Worm (Caenorhabditis elegans): Measurements from ENCODE around the gene Y58A7A.5.

The Y58A7A.5 gene

ce11 chrV:5097035-5097434, 10.3 kb upstream of the Y58A7A.5 start, which contains the start of gene C04F5.2:
C04F5.2 (minus strand) TSS chrV:5097135.
- TF ChIP-seq mdl-1 (tag; optimal IDR thresholded peaks at IDR 0.05) (no peak), nhr-12 (tag; optimal IDR thresholded peaks at IDR 0.05) (no peak), lsy-2 (tag; optimal IDR thresholded peaks at IDR 0.05) (no peak), peb-1 (tag; optimal IDR thresholded peaks at IDR 0.05) (no peak), sma-3 (GFP tag; optimal IDR thresholded peaks at IDR 0.05) (no peak), fos-1 (tag; optimal IDR thresholded peaks at IDR 0.05) (no peak), nhr-237 (tag; optimal IDR thresholded peaks at IDR 0.05) (no peak), unc-62 (GFP tag; optimal IDR thresholded peaks at IDR 0.05) (no peak), elt-3 (tag; optimal IDR thresholded peaks at IDR 0.05) (no peak), alr-1 (tag; optimal IDR thresholded peaks at IDR 0.05) (no peak), zag-1 (tag; optimal IDR thresholded peaks at IDR 0.05) (no peak), ama-1 (optimal IDR thresholded peaks at IDR 0.05) (no peak)

ce11 chrV:5090386-5090785, 3.6 kb upstream of the Y58A7A.5 start:
- no peak for TF ChIP-seq nhr-77 (tag; optimal IDR thresholded peaks at IDR 0.05)
- peak in 1 of 2 experiments; percentile 12 for TF ChIP-seq lsy-2 (tag; optimal IDR thresholded peaks at IDR 0.05)

- TF ChIP-seq ZK546.5 (tag; optimal IDR thresholded peaks at IDR 0.05) (no peak), C34F6.9 (tag; optimal IDR thresholded peaks at IDR 0.05) (no peak), nhr-10 (tag; optimal IDR thresholded peaks at IDR 0.05) (no peak), sem-4 (tag; optimal IDR thresholded peaks at IDR 0.05) (peak; percentile 48), dmd-4 (tag; optimal IDR thresholded peaks at IDR 0.05) (no peak), nhr-237 (tag; optimal IDR thresholded peaks at IDR 0.05) (no peak), lin-11 (tag; optimal IDR thresholded peaks at IDR 0.05) (no peak), lsy-2 (tag; optimal IDR thresholded peaks at IDR 0.05) (peak in 1 of 2 experiments; percentile 7), Y55F3AM.14 (GFP tag; optimal IDR thresholded peaks at IDR 0.05) (no peak), ztf-4 (tag; optimal IDR thresholded peaks at IDR 0.05) (no peak), unc-55 (GFP tag; optimal IDR thresholded peaks at IDR 0.05) (peak; percentile 35), fos-1 (tag; optimal IDR thresholded peaks at IDR 0.05) (no peak), nhr-21 (tag; optimal IDR thresholded peaks at IDR 0.05) (no peak), ceh-16 (tag; optimal IDR thresholded peaks at IDR 0.05) (no peak)
These were observed 2.8 kb upstream of the Y58A7A.5 start, which contains the start of gene glb-32 for ce11 chrV:5089497-5090134. glb-32 (minus strand) TSS chrV:5089547.

ce11 chrV:5088311-5088710, 1.5 kb upstream of the Y58A7A.5 start:
- peak; percentile 35 for TF ChIP-seq sma-9 (GFP tag; optimal IDR thresholded peaks at IDR 0.05)
- TF ChIP-seq sma-9 (tag; optimal IDR thresholded peaks at IDR 0.05) = no peak
- TF ChIP-seq R02D3.7 (tag; optimal IDR thresholded peaks at IDR 0.05) = no peak
- TF ChIP-seq sem-4 (tag; optimal IDR thresholded peaks at IDR 0.05) = peak; percentile 39

ce11 chrV:5084957-5085465, 1.8 kb downstream of the Y58A7A.5 start, which contains the start of gene Y58A7A.4:
Y58A7A.4 (minus strand) TSS chrV:5085007.
- peak; percentile 2 for TF ChIP-seq nhr-129 (tag; optimal IDR thresholded peaks at IDR 0.05)
- TF ChIP-seq Y55F3AM.14 (GFP tag; optimal IDR thresholded peaks at IDR 0.05) = no peak

ce11 chrV:5080853-5081338, 5.9 kb downstream of the Y58A7A.5 start, which contains the start of gene Y58A7A.3:
Y58A7A.3 (minus strand) TSS chrV:5080903.
- peak; percentile 50 for TF ChIP-seq unc-55 (GFP tag; optimal IDR thresholded peaks at IDR 0.05)
- TF ChIP-seq unc-39 (tag; optimal IDR thresholded peaks at IDR 0.05) = no peak
- TF ChIP-seq sma-9 (GFP tag; optimal IDR thresholded peaks at IDR 0.05) = peak; percentile 33
- TF ChIP-seq sma-9 (tag; optimal IDR thresholded peaks at IDR 0.05) = no peak
- no peak for TF ChIP-seq nhr-12 (tag; optimal IDR thresholded peaks at IDR 0.05)
- peak; percentile 100 for TF ChIP-seq nhr-129 (tag; optimal IDR thresholded peaks at IDR 0.05)
- peak; percentile 87 for TF ChIP-seq fos-1 (tag; optimal IDR thresholded peaks at IDR 0.05)
- TF ChIP-seq nhr-25 (tag; optimal IDR thresholded peaks at IDR 0.05) = peak; percentile 57
- peak in 1 of 2 experiments; percentile 31 for TF ChIP-seq lsy-2 (tag; optimal IDR thresholded peaks at IDR 0.05)
- peak; percentile 62 for TF ChIP-seq C34F6.9 (tag; optimal IDR thresholded peaks at IDR 0.05)
- TF ChIP-seq F13H6.1 (tag; optimal IDR thresholded peaks at IDR 0.05) = peak; percentile 17
- peak; percentile 9 for TF ChIP-seq gmeb-1 (tag; optimal IDR thresholded peaks at IDR 0.05)
- peak; percentile 43 for TF ChIP-seq sma-3 (GFP tag; optimal IDR thresholded peaks at IDR 0.05)
- no peak for TF ChIP-seq peb-1 (tag; optimal IDR thresholded peaks at IDR 0.05)
- TF ChIP-seq nhr-11 (tag; optimal IDR thresholded peaks at IDR 0.05) = no peak
- TF ChIP-seq crh-2 (tag; optimal IDR thresholded peaks at IDR 0.05) = peak; percentile 38

Measured in whole organism, L2 larva.